Fruit fly (Drosophila melanogaster) whole organism, adult: ENCODE results near the gene flfl.

Source experiments
- CG5204 ChIP-seq: fragments of 200-800 bp; sonication (Bioruptor generic); optimal IDR thresholded peaks from 2 replicates; lab custom pipeline; 2016; ENCODE audit warnings: missing biosample characterization, missing genetic modification characterization
- CG7101 ChIP-seq: fragments of 200-800 bp; sonication (Bioruptor generic); optimal IDR thresholded peaks from 2 replicates; lab custom pipeline; 2018; ENCODE audit warnings: missing biosample characterization, mild to moderate bottlenecking, missing genetic modification characterization, moderate library complexity
- cic ChIP-seq: fragments of 200-800 bp; sonication (Bioruptor generic); optimal IDR thresholded peaks from 2 replicates; lab custom pipeline; 2017; ENCODE audit warnings: missing biosample characterization, mild to moderate bottlenecking, missing genetic modification characterization, moderate library complexity
- kay ChIP-seq: fragments of 200-800 bp; sonication (Bioruptor generic); peaks from one replicate; lab custom pipeline; 2016; ENCODE audit warnings: missing biosample characterization, missing genetic modification characterization, borderline replicate concordance

dm6 chr3R:13726795-13727194 is 43.1 kb downstream of the flfl start:
- TF ChIP-seq CG5204 (GFP tag; lab: Kevin White, UChicago): no peak
- TF ChIP-seq cic: no peak
- no peak for TF ChIP-seq CG7101 (tag; lab: Kevin White, UChicago)
- TF ChIP-seq kay (GFP tag; lab: Kevin White, UChicago): no peak
